Fruit fly (Drosophila melanogaster) whole organism, embryonic: ENCODE data around the gene CG1172.

Experiments used
- B-H2 ChIP-seq: fragments of 200-800 bp; sonication (Bioruptor generic); optimal IDR thresholded peaks from 2 replicates; lab custom pipeline; 2018; ENCODE audit warnings: missing biosample characterization, mild to moderate bottlenecking, missing genetic modification characterization
- CG10366 ChIP-seq: fragments of 200-800 bp; sonication (Bioruptor generic); IDR thresholded peaks from 2 replicates; pipeline ENCODE4 v1.3.6; 2022; ENCODE audit warnings: missing biosample characterization, missing genetic modification characterization
- CG10431 ChIP-seq: fragments of 200-800 bp; sonication (Bioruptor generic); optimal IDR thresholded peaks from 3 replicates; lab custom pipeline; 2018; ENCODE audit warnings: missing biosample characterization, mild to moderate bottlenecking, missing genetic modification characterization
- CG13287 ChIP-seq: fragments of 200-800 bp; sonication (Bioruptor generic); IDR thresholded peaks from 2 replicates; pipeline ENCODE4 v1.3.6; 2022; ENCODE audit warnings: missing biosample characterization, missing genetic modification characterization; ENCODE audit not compliant: partially characterized antibody
- CG13894 ChIP-seq: fragments of 200-800 bp; sonication (Bioruptor generic); optimal IDR thresholded peaks from 3 replicates; lab custom pipeline; 2018; ENCODE audit warnings: missing biosample characterization, mild to moderate bottlenecking, missing genetic modification characterization, moderate library complexity
- CG14441 ChIP-seq: fragments of 200-800 bp; sonication (Bioruptor generic); IDR thresholded peaks from 2 replicates; pipeline ENCODE4 v1.3.6; 2022; ENCODE audit warnings: missing biosample characterization, missing genetic modification characterization
- CG14667 ChIP-seq: fragments of 200-800 bp; sonication (Bioruptor generic); IDR thresholded peaks from 2 replicates; pipeline ENCODE4 v1.3.6; 2022; ENCODE audit warnings: missing biosample characterization, missing genetic modification characterization
- CG16813 ChIP-seq: fragments of 200-800 bp; sonication (Bioruptor generic); IDR thresholded peaks from 3 replicates; pipeline ENCODE4 v1.3.6; 2022; ENCODE audit warnings: missing biosample characterization, missing genetic modification characterization; ENCODE audit not compliant: partially characterized antibody
- CG17328 ChIP-seq: fragments of 200-800 bp; sonication (Bioruptor generic); IDR thresholded peaks from 2 replicates; pipeline ENCODE4 v1.3.6; 2022; ENCODE audit warnings: missing biosample characterization, missing genetic modification characterization
- CG2120 ChIP-seq: fragments of 200-800 bp; sonication (Bioruptor generic); optimal IDR thresholded peaks from 3 replicates; lab custom pipeline; 2016; ENCODE audit warnings: missing biosample characterization, missing genetic modification characterization
- CG2678 ChIP-seq: fragments of 200-800 bp; sonication (Bioruptor generic); optimal IDR thresholded peaks from 3 replicates; lab custom pipeline; 2019; ENCODE audit warnings: missing biosample characterization, mild to moderate bottlenecking, missing genetic modification characterization, moderate library complexity
- CG32767 ChIP-seq: fragments of 200-800 bp; sonication (Bioruptor generic); IDR thresholded peaks from 2 replicates; pipeline ENCODE4 v1.3.6; 2022; ENCODE audit warnings: missing biosample characterization, missing genetic modification characterization
- CG34422 ChIP-seq: fragments of 200-800 bp; sonication (Bioruptor generic); IDR thresholded peaks from 3 replicates; pipeline ENCODE4 v1.3.6; 2022; ENCODE audit warnings: missing biosample characterization, missing genetic modification characterization
- CG4617 ChIP-seq: fragments of 200-800 bp; sonication (Bioruptor generic); optimal IDR thresholded peaks from 3 replicates; lab custom pipeline; 2016; ENCODE audit warnings: missing biosample characterization, missing genetic modification characterization, borderline replicate concordance
- CG5953 ChIP-seq: fragments of 200-800 bp; sonication (Bioruptor generic); IDR thresholded peaks from 2 replicates; pipeline ENCODE4 v1.3.6; 2022; ENCODE audit warnings: missing biosample characterization, missing genetic modification characterization
- CG6272 ChIP-seq: fragments of 200-800 bp; sonication (Bioruptor generic); IDR thresholded peaks from 2 replicates; pipeline ENCODE4 v1.3.6; 2022; ENCODE audit warnings: missing biosample characterization, missing genetic modification characterization
- CG7987 ChIP-seq: fragments of 200-800 bp; sonication (Bioruptor generic); optimal IDR thresholded peaks from 2 replicates; lab custom pipeline; 2018; ENCODE audit warnings: missing biosample characterization, mild to moderate bottlenecking, missing genetic modification characterization, moderate library complexity
- CG9609 ChIP-seq: fragments of 200-800 bp; sonication (Bioruptor generic); optimal IDR thresholded peaks from 3 replicates; lab custom pipeline; 2016; ENCODE audit warnings: missing biosample characterization, missing genetic modification characterization
- CG9817 ChIP-seq: fragments of 200-800 bp; sonication (Bioruptor generic); optimal IDR thresholded peaks from 2 replicates; lab custom pipeline; 2018; ENCODE audit warnings: missing biosample characterization, mild to moderate bottlenecking, missing genetic modification characterization, moderate library complexity
- Gug ChIP-seq: fragments of 200-800 bp; sonication (Bioruptor generic); IDR thresholded peaks from 4 replicates; pipeline ENCODE4 v1.3.6; 2022; ENCODE audit warnings: missing biosample characterization, missing genetic modification characterization
- H15 ChIP-seq: fragments of 200-800 bp; sonication (Bioruptor generic); IDR thresholded peaks from 3 replicates; pipeline ENCODE4 v1.3.6; 2022; ENCODE audit warnings: missing biosample characterization, missing genetic modification characterization
- H2.0 ChIP-seq: fragments of 200-800 bp; sonication (Bioruptor generic); IDR thresholded peaks from 2 replicates; pipeline ENCODE4 v1.3.6; 2022; ENCODE audit warnings: missing biosample characterization, missing genetic modification characterization
- HLHmδ ChIP-seq: fragments of 200-800 bp; sonication (Bioruptor generic); optimal IDR thresholded peaks from 2 replicates; lab custom pipeline; 2018; ENCODE audit warnings: missing biosample characterization, mild to moderate bottlenecking, missing genetic modification characterization, moderate library complexity
- Hmr ChIP-seq: fragments of 200-800 bp; sonication (Bioruptor generic); optimal IDR thresholded peaks from 3 replicates; lab custom pipeline; 2017; ENCODE audit warnings: mild to moderate bottlenecking, missing biosample characterization, missing genetic modification reagents, missing genetic modification characterization
- Hr39 ChIP-seq: fragments of >200 bp; optimal IDR thresholded peaks from 2 replicates; lab custom pipeline; 2017
- Lpt ChIP-seq: fragments of >200 bp; optimal IDR thresholded peaks from 2 replicates; lab custom pipeline; 2018; ENCODE audit warnings: missing biosample characterization, missing genetic modification characterization
- Neu2 ChIP-seq: fragments of 200-800 bp; sonication (Bioruptor generic); optimal IDR thresholded peaks from 3 replicates; lab custom pipeline; 2016; ENCODE audit warnings: missing biosample characterization, missing genetic modification characterization, borderline replicate concordance
- Taf1 ChIP-seq: fragments of 200-800 bp; sonication (Bioruptor generic); IDR thresholded peaks from 2 replicates; pipeline ENCODE4 v1.3.6; 2022; ENCODE audit warnings: missing biosample characterization, missing genetic modification characterization
- ac ChIP-seq: fragments of 200-800 bp; sonication (Bioruptor generic); optimal IDR thresholded peaks from 3 replicates; lab custom pipeline; 2017; ENCODE audit warnings: missing biosample characterization, mild to moderate bottlenecking, missing genetic modification characterization
- ato ChIP-seq: fragments of 200-800 bp; sonication (Bioruptor generic); IDR thresholded peaks from 2 replicates; pipeline ENCODE4 v1.3.6; 2022; ENCODE audit warnings: missing biosample characterization, missing genetic modification characterization; ENCODE audit not compliant: partially characterized antibody
- cato ChIP-seq: fragments of 200-800 bp; sonication (Bioruptor generic); optimal IDR thresholded peaks from 2 replicates; lab custom pipeline; 2016; ENCODE audit warnings: missing biosample characterization, missing genetic modification characterization, borderline replicate concordance
- caup ChIP-seq: fragments of 200-800 bp; sonication (Bioruptor generic); optimal IDR thresholded peaks from 3 replicates; lab custom pipeline; 2017; ENCODE audit warnings: missing biosample characterization, mild to moderate bottlenecking, missing genetic modification characterization, moderate library complexity; ENCODE audit not compliant: severe bottlenecking
- chm ChIP-seq: fragments of 200-800 bp; sonication (Bioruptor generic); IDR thresholded peaks from 2 replicates; pipeline ENCODE4 v1.3.6; 2022; ENCODE audit warnings: missing biosample characterization, missing genetic modification characterization
- ewg ChIP-seq: fragments of 200-800 bp; sonication (Bioruptor generic); optimal IDR thresholded peaks from 3 replicates; lab custom pipeline; 2017; ENCODE audit warnings: mild to moderate bottlenecking, missing biosample characterization, missing genetic modification reagents, missing genetic modification characterization
- grau ChIP-seq: fragments of 200-800 bp; optimal IDR thresholded peaks from 3 replicates; lab custom pipeline; 2019; ENCODE audit warnings: missing biosample characterization, mild to moderate bottlenecking, missing genetic modification characterization, moderate library complexity
- jumu ChIP-seq: fragments of 200-800 bp; sonication (Bioruptor generic); optimal IDR thresholded peaks from 3 replicates; lab custom pipeline; 2016; ENCODE audit warnings: missing biosample characterization, missing genetic modification characterization
- lola ChIP-seq, 3 experiments: fragments of >200 bp in 2 of 3; fragments of 200-800 bp in 1 of 3; sonication (Bioruptor generic) in 1 of 3; optimal IDR thresholded peaks; 2 replicates each; lab custom pipeline; 2017 to 2019; ENCODE audit warnings: missing biosample characterization in 3 of 3, missing genetic modification characterization in 3 of 3, mild to moderate bottlenecking in 1 of 3, moderate library complexity in 1 of 3
- nau ChIP-seq: fragments of 200-800 bp; sonication (Bioruptor generic); optimal IDR thresholded peaks from 3 replicates; lab custom pipeline; 2017; ENCODE audit warnings: missing biosample characterization, mild to moderate bottlenecking, missing genetic modification characterization, missing genetic modification reagents
- pfk ChIP-seq: fragments of 200-800 bp; sonication (Bioruptor generic); optimal IDR thresholded peaks from 2 replicates; lab custom pipeline; 2018; ENCODE audit warnings: missing biosample characterization, mild to moderate bottlenecking, missing genetic modification characterization, moderate library complexity
- pros ChIP-seq: fragments of 200-800 bp; sonication (Bioruptor generic); optimal IDR thresholded peaks from 3 replicates; lab custom pipeline; 2019; ENCODE audit warnings: missing biosample characterization, mild to moderate bottlenecking, missing genetic modification characterization, moderate library complexity
- ranshi ChIP-seq: fragments of 200-800 bp; sonication (Bioruptor generic); IDR thresholded peaks from 2 replicates; pipeline ENCODE4 v1.3.6; 2022; ENCODE audit warnings: missing biosample characterization, missing genetic modification characterization
- seq ChIP-seq: fragments of 200-800 bp; sonication (Bioruptor generic); IDR thresholded peaks from 2 replicates; pipeline ENCODE4 v1.3.6; 2022; ENCODE audit warnings: missing biosample characterization, missing genetic modification characterization
- sima ChIP-seq: fragments of 200-800 bp; sonication (Bioruptor generic); optimal IDR thresholded peaks from 2 replicates; lab custom pipeline; 2016; ENCODE audit warnings: missing biosample characterization, missing genetic modification characterization
- sob ChIP-seq: fragments of 200-800 bp; sonication (Bioruptor generic); IDR thresholded peaks from 2 replicates; pipeline ENCODE4 v1.3.6; 2022; ENCODE audit warnings: missing biosample characterization, missing genetic modification characterization
- tap ChIP-seq: fragments of 200-800 bp; optimal IDR thresholded peaks from 3 replicates; lab custom pipeline; 2019; ENCODE audit warnings: missing biosample characterization, mild to moderate bottlenecking, missing genetic modification characterization, moderate library complexity
- tll ChIP-seq, 2 experiments: fragments of 200-800 bp in 1 of 2; fragments of >200 bp in 1 of 2; sonication (Bioruptor generic) in 1 of 2; optimal IDR thresholded peaks; 2 replicates each; lab custom pipeline; 2017 to 2019; ENCODE audit warnings: missing biosample characterization in 2 of 2, missing genetic modification characterization in 2 of 2, mild to moderate bottlenecking in 1 of 2, moderate library complexity in 1 of 2
- twi ChIP-seq: fragments of 200-800 bp; optimal IDR thresholded peaks from 2 replicates; lab custom pipeline; 2019; ENCODE audit warnings: missing biosample characterization, mild to moderate bottlenecking, missing genetic modification characterization, moderate library complexity
- tx ChIP-seq: fragments of 200-800 bp; sonication (Bioruptor generic); optimal IDR thresholded peaks from 2 replicates; lab custom pipeline; 2016; ENCODE audit warnings: missing biosample characterization, missing genetic modification characterization
- unc-4 ChIP-seq: fragments of 200-800 bp; sonication (Bioruptor generic); IDR thresholded peaks from 2 replicates; pipeline ENCODE4 v1.3.6; 2022; ENCODE audit warnings: missing biosample characterization, missing genetic modification characterization; ENCODE audit not compliant: partially characterized antibody

CG1172 gene

DNA sequence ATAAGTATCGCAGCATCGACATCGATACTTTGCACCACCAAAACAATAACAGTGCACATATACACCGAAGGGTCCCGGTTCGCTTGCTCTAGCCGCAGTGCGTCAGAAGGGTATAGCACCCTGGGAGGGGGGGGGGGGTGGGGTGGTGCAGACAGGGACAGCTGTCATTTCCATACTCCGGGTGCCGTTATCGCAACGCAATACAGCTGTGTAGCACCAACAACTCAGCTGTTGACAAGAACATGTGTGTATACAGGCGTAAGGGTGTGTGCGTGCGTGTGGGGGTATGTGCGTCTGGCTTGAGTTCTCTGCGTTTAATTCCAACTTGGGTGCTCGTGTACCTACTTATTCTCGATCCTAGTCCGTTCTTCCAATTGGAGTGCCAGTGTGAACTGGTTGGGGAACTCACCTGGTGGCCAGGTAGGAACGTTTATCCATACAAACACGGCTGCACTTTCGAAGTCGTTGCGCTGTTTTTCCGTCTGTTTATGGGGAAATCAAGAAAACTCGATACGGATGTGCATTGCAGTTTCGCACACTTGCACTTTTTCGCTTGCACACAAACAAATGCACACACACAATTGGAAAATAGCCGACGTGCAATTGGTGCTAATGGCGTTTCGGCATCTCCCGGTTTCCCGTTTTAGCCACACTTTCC, 26.1 kb upstream of the CG1172 start (continued):
- TF ChIP-seq chm (GFP tag; lab: Robert Waterston, UW), result peak; percentile 66
- no peak for TF ChIP-seq CG5953 (GFP tag; lab: Robert Waterston, UW)
- TF ChIP-seq CG14441, result peak; percentile 31; the same call in 1 of the 2 replicates
- no peak for TF ChIP-seq CG9609 (GFP tag; lab: Kevin White, UChicago)
- peak; percentile 38; the same call in 1 of the 2 replicates for TF ChIP-seq sob (GFP tag; lab: Robert Waterston, UW)
- peak; percentile 8 for TF ChIP-seq CG10431
- peak; percentile 15; the same call in 1 of the 2 replicates for TF ChIP-seq Taf1 (GFP tag; lab: Robert Waterston, UW)
- no peak for TF ChIP-seq Lpt
- no peak for TF ChIP-seq jumu (GFP tag; lab: Kevin White, UChicago)
- peak; percentile 10 for TF ChIP-seq B-H2 (GFP tag; lab: Kevin White, UChicago)
- TF ChIP-seq CG2678, result peak; percentile 24
- TF ChIP-seq CG4617 (GFP tag; lab: Kevin White, UChicago), result no peak
- 0 out of 2 replicates have a peak, but pooled peaks have one; percentile 27 for TF ChIP-seq CG17328
- TF ChIP-seq H2.0 (GFP tag; lab: Robert Waterston, UW), result no peak
- no peak for TF ChIP-seq Hr39 (lab: Kevin White, UChicago)
- TF ChIP-seq Hmr (GFP tag; lab: Kevin White, UChicago), result peak; percentile 44
- no peak for TF ChIP-seq cato
- peak; percentile 75 for TF ChIP-seq twi
- peak; percentile 11 for TF ChIP-seq CG13894 (tag; lab: Kevin White, UChicago)
- peak; percentile 4; the same call in 1 of the 2 replicates for TF ChIP-seq ranshi (GFP tag; lab: Robert Waterston, UW)
- TF ChIP-seq ewg (GFP tag; lab: Kevin White, UChicago), result no peak
- no peak for TF ChIP-seq tx (GFP tag; lab: Kevin White, UChicago)
- TF ChIP-seq ac (GFP tag; lab: Kevin White, UChicago), result peak; percentile 81
- TF ChIP-seq tap (tag; lab: Kevin White, UChicago), result peak; percentile 31
- TF ChIP-seq lola (GFP tag; optimal IDR thresholded peaks at IDR 0.05; lab: Kevin White, UChicago), result no peak
- peak; percentile 68 for TF ChIP-seq pfk (GFP tag; lab: Kevin White, UChicago)
- no peak for TF ChIP-seq grau (tag; lab: Kevin White, UChicago)
- peak; percentile 74; the same call in 2 of the 3 replicates for TF ChIP-seq CG34422 (GFP tag; lab: Robert Waterston, UW)
- TF ChIP-seq CG9817 (tag; lab: Kevin White, UChicago), result peak; percentile 7
- TF ChIP-seq caup (GFP tag; lab: Kevin White, UChicago), result peak; percentile 50
- peak; percentile 79 for TF ChIP-seq CG32767 (GFP tag; lab: Robert Waterston, UW)
- no peak for TF ChIP-seq H15 (GFP tag; lab: Robert Waterston, UW)
- peak; percentile 20 for TF ChIP-seq nau (GFP tag; lab: Kevin White, UChicago)
- TF ChIP-seq unc-4 (GFP tag; lab: Robert Waterston, UW), result 0 out of 2 replicates have a peak, but pooled peaks have one; percentile 13
- no peak for TF ChIP-seq CG16813 (GFP tag; lab: Robert Waterston, UW)
- peak; percentile 42 for TF ChIP-seq Neu2 (GFP tag; lab: Kevin White, UChicago)
- no peak for TF ChIP-seq CG2120
- no peak for TF ChIP-seq tll (GFP tag; optimal IDR thresholded peaks at IDR 0.05; lab: Kevin White, UChicago)
- TF ChIP-seq CG7987 (GFP tag; lab: Kevin White, UChicago), result peak; percentile 50
- TF ChIP-seq HLHmδ (GFP tag; lab: Kevin White, UChicago), result peak; percentile 86
- no peak for TF ChIP-seq CG10366 (GFP tag; lab: Robert Waterston, UW)
- no peak for TF ChIP-seq CG6272 (GFP tag; lab: Robert Waterston, UW)
- TF ChIP-seq sima (GFP tag; lab: Kevin White, UChicago), result no peak
- no peak for TF ChIP-seq Gug (GFP tag; lab: Robert Waterston, UW)
- TF ChIP-seq CG14667 (GFP tag; lab: Robert Waterston, UW), result peak; percentile 16; the same call in 1 of the 2 replicates
- no peak for TF ChIP-seq ato (GFP tag; lab: Robert Waterston, UW)
- no peak for TF ChIP-seq seq (GFP tag; lab: Robert Waterston, UW)
- TF ChIP-seq pros (GFP tag; lab: Kevin White, UChicago), result peak; percentile 83
- peak; percentile 28; the same call in 1 of the 2 replicates for TF ChIP-seq CG13287 (GFP tag; lab: Robert Waterston, UW)
